Worm (Caenorhabditis elegans) whole organism, L3 larva: ENCODE measurements around the gene C11H1.5.

Experiments
- R02D3.7 ChIP-seq: fragments of 150-350 bp; optimal IDR thresholded peaks from 2 replicates; lab custom pipeline; 2014; ENCODE audit warnings: missing biosample characterization, missing genetic modification characterization
- ZK546.5 ChIP-seq: sonication (generic microtip); optimal IDR thresholded peaks from 2 replicates; lab custom pipeline; 2017; ENCODE audit warnings: missing biosample characterization, missing genetic modification characterization
- ama-1 ChIP-seq: fragments of 150-350 bp; optimal IDR thresholded peaks from 2 replicates; lab custom pipeline; 2018
- ceh-28 ChIP-seq: fragments of 150-350 bp; optimal IDR thresholded peaks from 2 replicates; lab custom pipeline; 2014; ENCODE audit warnings: missing biosample characterization, missing genetic modification reagents, missing genetic modification characterization
- ceh-82 ChIP-seq: fragments of 150-350 bp; optimal IDR thresholded peaks from 2 replicates; lab custom pipeline; 2014; ENCODE audit warnings: missing biosample characterization, missing genetic modification characterization
- ceh-9 ChIP-seq: sonication (generic microtip); optimal IDR thresholded peaks from 2 replicates; lab custom pipeline; 2018; ENCODE audit warnings: missing biosample characterization, missing genetic modification characterization
- egl-5 ChIP-seq: fragments of 150-350 bp; optimal IDR thresholded peaks from 2 replicates; lab custom pipeline; 2017; ENCODE audit warnings: missing biosample characterization, missing genetic modification reagents, missing genetic modification characterization, inconsistent platforms
- elt-1 ChIP-seq: fragments of 150-350 bp; optimal IDR thresholded peaks from 2 replicates; lab custom pipeline; 2014; ENCODE audit warnings: missing biosample characterization, missing genetic modification characterization
- elt-2 ChIP-seq: sonication (generic microtip); optimal IDR thresholded peaks from 2 replicates; lab custom pipeline; 2016; ENCODE audit warnings: missing genetic modification reagents, mild to moderate bottlenecking, missing genetic modification characterization, missing compliant biosample characterization
- elt-3 ChIP-seq, 3 experiments: fragments of 150-350 bp in 1 of 3; sonication (generic microtip) in 2 of 3; optimal IDR thresholded peaks; 2 replicates in 2 of 3; 4 replicates in 1 of 3; lab custom pipeline; 2014 to 2017; ENCODE audit warnings: missing biosample characterization in 3 of 3, missing genetic modification characterization in 3 of 3
- eor-1 ChIP-seq, 2 experiments: fragments of 150-350 bp; optimal IDR thresholded peaks; 2 replicates each; lab custom pipeline; 2014 to 2018; ENCODE audit warnings: missing biosample characterization in 2 of 2, missing genetic modification characterization in 2 of 2
- fkh-10 ChIP-seq: sonication (generic microtip); optimal IDR thresholded peaks from 2 replicates; lab custom pipeline; 2017; ENCODE audit warnings: missing biosample characterization, missing genetic modification reagents, missing genetic modification characterization
- fkh-2 ChIP-seq: fragments of 150-350 bp; optimal IDR thresholded peaks from 2 replicates; lab custom pipeline; 2014; ENCODE audit warnings: missing biosample characterization, missing genetic modification reagents, missing genetic modification characterization
- fos-1 ChIP-seq: fragments of 150-350 bp; optimal IDR thresholded peaks from 2 replicates; lab custom pipeline; 2014; ENCODE audit warnings: missing biosample characterization, missing genetic modification characterization
- hmg-11 ChIP-seq: sonication (generic microtip); optimal IDR thresholded peaks from 2 replicates; lab custom pipeline; 2016; ENCODE audit warnings: missing genetic modification characterization, missing compliant biosample characterization
- jun-1 ChIP-seq: fragments of 150-350 bp; optimal IDR thresholded peaks from 2 replicates; lab custom pipeline; 2014; ENCODE audit warnings: missing biosample characterization, missing genetic modification reagents, missing genetic modification characterization
- lin-15B ChIP-seq: fragments of 150-350 bp; optimal IDR thresholded peaks from 2 replicates; lab custom pipeline; 2014; ENCODE audit warnings: missing biosample characterization, missing genetic modification characterization
- lin-39 ChIP-seq: fragments of 150-350 bp; optimal IDR thresholded peaks from 2 replicates; lab custom pipeline; 2018; ENCODE audit warnings: missing biosample characterization, missing genetic modification reagents, missing genetic modification characterization
- lsy-12 ChIP-seq: sonication (generic microtip); optimal IDR thresholded peaks from 2 replicates; lab custom pipeline; 2016; ENCODE audit warnings: mild to moderate bottlenecking, missing genetic modification characterization, missing compliant biosample characterization
- mdl-1 ChIP-seq: fragments of 150-350 bp; optimal IDR thresholded peaks from 2 replicates; lab custom pipeline; 2014; ENCODE audit warnings: missing biosample characterization, missing genetic modification characterization
- mml-1 ChIP-seq: fragments of 150-350 bp; sonication (generic microtip); optimal IDR thresholded peaks from 3 replicates; lab custom pipeline; 2014; ENCODE audit warnings: missing biosample characterization, missing genetic modification characterization
- nfya-1 ChIP-seq: sonication (generic microtip); optimal IDR thresholded peaks from 2 replicates; lab custom pipeline; 2017; ENCODE audit warnings: missing genetic modification characterization, mild to moderate bottlenecking, missing compliant biosample characterization, antibody characterized with exemption, moderate library complexity; ENCODE audit not compliant: insufficient read depth
- nhr-11 ChIP-seq: fragments of 150-350 bp; optimal IDR thresholded peaks from 2 replicates; lab custom pipeline; 2014; ENCODE audit warnings: missing biosample characterization, missing genetic modification characterization
- nhr-12 ChIP-seq: fragments of 150-350 bp; optimal IDR thresholded peaks from 2 replicates; lab custom pipeline; 2014; ENCODE audit warnings: missing biosample characterization, missing genetic modification characterization
- nhr-23 ChIP-seq: fragments of 150-350 bp; optimal IDR thresholded peaks from 2 replicates; lab custom pipeline; 2014; ENCODE audit warnings: missing biosample characterization, missing genetic modification reagents, missing genetic modification characterization
- nhr-25 ChIP-seq: sonication (generic microtip); optimal IDR thresholded peaks from 2 replicates; lab custom pipeline; 2017; ENCODE audit warnings: missing biosample characterization, missing genetic modification characterization
- nhr-28 ChIP-seq: fragments of 150-350 bp; optimal IDR thresholded peaks from 2 replicates; lab custom pipeline; 2014; ENCODE audit warnings: missing biosample characterization, missing genetic modification characterization
- nhr-43 ChIP-seq: sonication (generic microtip); optimal IDR thresholded peaks from 2 replicates; lab custom pipeline; 2016; ENCODE audit warnings: mild to moderate bottlenecking, missing genetic modification characterization, missing compliant biosample characterization; ENCODE audit not compliant: poor library complexity, severe bottlenecking
- nhr-76 ChIP-seq: fragments of 150-350 bp; sonication (generic microtip); optimal IDR thresholded peaks from 5 replicates; lab custom pipeline; 2014; ENCODE audit warnings: missing biosample characterization, missing genetic modification characterization
- nhr-77 ChIP-seq: fragments of 150-350 bp; optimal IDR thresholded peaks from 2 replicates; lab custom pipeline; 2014; ENCODE audit warnings: missing biosample characterization, missing genetic modification characterization
- pha-4 ChIP-seq: fragments of 150-350 bp; optimal IDR thresholded peaks from 2 replicates; lab custom pipeline; 2014; ENCODE audit warnings: missing biosample characterization, missing genetic modification reagents, missing genetic modification characterization
- pqm-1 ChIP-seq: fragments of 150-350 bp; optimal IDR thresholded peaks from 2 replicates; lab custom pipeline; 2017; ENCODE audit warnings: missing biosample characterization, missing genetic modification characterization, inconsistent platforms
- sea-2 ChIP-seq: fragments of 150-350 bp; sonication (generic microtip); optimal IDR thresholded peaks from 4 replicates; lab custom pipeline; 2014; ENCODE audit warnings: missing biosample characterization, missing genetic modification reagents, missing genetic modification characterization
- skn-1 ChIP-seq: fragments of 150-350 bp; optimal IDR thresholded peaks from 2 replicates; lab custom pipeline; 2014; ENCODE audit warnings: missing biosample characterization, missing genetic modification characterization
- snpc-4 ChIP-seq: fragments of 150-350 bp; optimal IDR thresholded peaks from 2 replicates; lab custom pipeline; 2014; ENCODE audit warnings: missing biosample characterization, missing genetic modification characterization
- tbx-2 ChIP-seq: sonication (generic microtip); optimal IDR thresholded peaks from 2 replicates; lab custom pipeline; 2016; ENCODE audit warnings: mild to moderate bottlenecking, missing genetic modification characterization, missing compliant biosample characterization
- zag-1 ChIP-seq: fragments of 150-350 bp; optimal IDR thresholded peaks from 2 replicates; lab custom pipeline; 2014; ENCODE audit warnings: missing biosample characterization, missing genetic modification characterization
- ztf-11 ChIP-seq: fragments of 150-350 bp; optimal IDR thresholded peaks from 2 replicates; lab custom pipeline; 2014; ENCODE audit warnings: missing biosample characterization, missing genetic modification characterization
- ztf-4 ChIP-seq: fragments of 150-350 bp; optimal IDR thresholded peaks from 2 replicates; lab custom pipeline; 2014; ENCODE audit warnings: missing biosample characterization, missing genetic modification characterization

C11H1.5 gene

ce11 chrX:14324289-14324688, 21.3 kb upstream of the C11H1.5 start:
- no peak for TF ChIP-seq nhr-11 (tag; lab: Kevin White, UChicago)
- TF ChIP-seq snpc-4 (tag; lab: Kevin White, UChicago) = peak; percentile 88
- TF ChIP-seq ceh-82 (tag; lab: Kevin White, UChicago) = no peak
- TF ChIP-seq lsy-12 (tag; lab: Kevin White, UChicago) = no peak
- TF ChIP-seq elt-3 (tag; optimal IDR thresholded peaks at IDR 0.05; lab: Kevin White, UChicago) = no peak
- TF ChIP-seq ceh-28 (tag; lab: Kevin White, UChicago) = no peak

ce11 chrX:14322793-14323192, 19.8 kb upstream of the C11H1.5 start:
- TF ChIP-seq ceh-9 (tag; lab: Kevin White, UChicago) (no peak), nhr-25 (tag; lab: Kevin White, UChicago) (peak; percentile 56), elt-1 (peak; percentile 43), nhr-23 (no peak), nhr-43 (tag; lab: Kevin White, UChicago) (no peak), nhr-28 (tag; lab: Kevin White, UChicago) (no peak)

DNA sequence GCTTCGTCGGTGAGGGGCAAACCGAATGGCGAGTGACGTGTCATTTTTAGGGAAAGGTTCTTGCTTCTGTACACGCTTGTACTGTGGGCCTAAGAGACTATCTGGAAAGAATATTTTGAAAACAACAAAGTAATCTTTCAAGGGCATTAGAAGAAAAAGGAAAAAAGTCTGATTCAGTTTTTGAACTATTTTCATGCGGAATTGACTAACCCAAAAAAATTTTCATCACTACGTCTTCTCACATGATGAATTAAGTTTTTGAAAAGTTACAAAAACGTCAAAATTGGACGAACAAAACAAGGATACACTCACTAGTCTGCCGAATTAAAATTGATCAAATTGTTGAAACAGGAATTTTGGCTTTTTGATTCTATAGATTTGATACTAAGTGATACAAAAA, 17.3 kb upstream of the C11H1.5 start, which contains the start of gene C11H1.9:
C11H1.9 (minus strand) TSS at position 101 of the 400 bp plus-strand sequence.
- TF ChIP-seq ceh-82 (tag; lab: Kevin White, UChicago) (no peak), elt-3 (tag; optimal IDR thresholded peaks at IDR 0.05; lab: Kevin White, UChicago) (no peak), ztf-11 (tag; lab: Kevin White, UChicago) (no peak), nhr-76 (no peak), zag-1 (tag; lab: Kevin White, UChicago) (no peak), elt-1 (no peak), pqm-1 (tag; lab: Kevin White, UChicago) (no peak), ztf-4 (tag; lab: Kevin White, UChicago) (no peak), nhr-25 (tag; lab: Kevin White, UChicago) (no peak), jun-1 (tag; lab: Kevin White, UChicago) (no peak), nhr-12 (tag; lab: Kevin White, UChicago) (no peak), nfya-1 (tag; lab: Kevin White, UChicago) (no peak), snpc-4 (tag; lab: Kevin White, UChicago) (no peak), ama-1 (no peak), hmg-11 (tag; lab: Kevin White, UChicago) (no peak), lsy-12 (tag; lab: Kevin White, UChicago) (no peak), skn-1 (tag; lab: Kevin White, UChicago) (no peak), fos-1 (tag; lab: Kevin White, UChicago) (no peak), mml-1 (tag; lab: Kevin White, UChicago) (no peak)

- no peak for TF ChIP-seq mdl-1 (tag; lab: Kevin White, UChicago)
- TF ChIP-seq skn-1 (tag; lab: Kevin White, UChicago) = no peak
- peak; percentile 81 for TF ChIP-seq fkh-10 (GFP tag; lab: Kevin White, UChicago)
- no peak for TF ChIP-seq lin-15B (tag; lab: Kevin White, UChicago)
Measured at ce11 chrX:14316132-14316531, 13.2 kb upstream of the C11H1.5 start.

- peak; percentile 49 for TF ChIP-seq pqm-1 (tag; lab: Kevin White, UChicago)
- no peak for TF ChIP-seq ZK546.5
- TF ChIP-seq elt-2 (tag; lab: Kevin White, UChicago) = peak; percentile 13
Measured at ce11 chrX:14313627-14314026, 10.6 kb upstream of the C11H1.5 start, which contains the start of gene prx-1. Gene prx-1, plus strand, starts transcription at chrX:14313927.

DNA sequence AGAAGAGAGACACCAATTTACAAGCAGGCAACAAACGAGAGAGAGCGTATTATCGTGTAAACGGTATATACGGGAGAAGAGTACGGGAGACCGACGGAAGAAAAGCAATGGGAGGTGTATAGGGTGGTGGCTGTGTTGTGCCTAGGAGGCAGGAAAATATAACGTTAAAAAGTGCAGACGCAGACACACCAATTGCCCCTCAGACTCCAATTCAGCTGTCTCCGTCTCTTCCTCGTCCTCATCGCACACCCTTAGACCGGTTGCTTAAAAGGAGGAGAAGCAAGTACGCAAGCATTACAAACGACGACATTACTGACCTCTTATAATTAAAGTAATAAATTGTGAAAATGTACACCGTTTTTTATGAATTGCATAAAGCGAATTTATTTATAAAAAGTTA, 9.4 kb upstream of the C11H1.5 start:
- TF ChIP-seq elt-3 (tag; optimal IDR thresholded peaks at IDR 0.05; lab: Kevin White, UChicago) (no peak), hmg-11 (tag; lab: Kevin White, UChicago) (peak; percentile 94), fkh-2 (tag; lab: Kevin White, UChicago) (no peak), egl-5 (tag; lab: Kevin White, UChicago) (peak; percentile 28), ceh-28 (tag; lab: Kevin White, UChicago) (peak; percentile 70), pha-4 (tag; lab: Kevin White, UChicago) (peak; percentile 86), nfya-1 (tag; lab: Kevin White, UChicago) (peak; percentile 83), nhr-43 (tag; lab: Kevin White, UChicago) (peak; percentile 56), eor-1 (tag; optimal IDR thresholded peaks at IDR 0.05; lab: Kevin White, UChicago) (no peak), lin-39 (tag; lab: Kevin White, UChicago) (peak; percentile 81), jun-1 (tag; lab: Kevin White, UChicago) (peak; percentile 80), nhr-25 (tag; lab: Kevin White, UChicago) (peak; percentile 77), nhr-12 (tag; lab: Kevin White, UChicago) (no peak), R02D3.7 (tag; lab: Kevin White, UChicago) (peak; percentile 37), sea-2 (peak; percentile 51), nhr-76 (no peak), zag-1 (tag; lab: Kevin White, UChicago) (no peak), skn-1 (tag; lab: Kevin White, UChicago) (peak; percentile 32), lsy-12 (tag; lab: Kevin White, UChicago) (peak; percentile 44), snpc-4 (tag; lab: Kevin White, UChicago) (peak; percentile 69), fkh-10 (GFP tag; lab: Kevin White, UChicago) (no peak), ztf-4 (tag; lab: Kevin White, UChicago) (no peak), mml-1 (tag; lab: Kevin White, UChicago) (no peak), nhr-77 (tag; lab: Kevin White, UChicago) (no peak), tbx-2 (peak; percentile 68), fos-1 (tag; lab: Kevin White, UChicago) (no peak), pqm-1 (tag; lab: Kevin White, UChicago) (peak; percentile 40)
